Worm (Caenorhabditis elegans) whole organism, L1 larva: ENCODE measurements around the gene tac-1.

Experiments used
- blmp-1 ChIP-seq: fragments of 150-350 bp; optimal IDR thresholded peaks from 2 replicates; lab custom pipeline; 2014; ENCODE audit warnings: missing biosample characterization, missing genetic modification characterization
- irx-1 ChIP-seq: sonication (generic microtip); optimal IDR thresholded peaks from 2 replicates; lab custom pipeline; 2016; ENCODE audit warnings: missing genetic modification characterization, missing compliant biosample characterization
- lsy-2 ChIP-seq, 2 experiments: fragments of 150-350 bp; optimal IDR thresholded peaks; 2 replicates each; lab custom pipeline; 2014; ENCODE audit warnings: missing biosample characterization in 2 of 2, missing genetic modification characterization in 2 of 2
- tlp-1 ChIP-seq: fragments of 150-350 bp; optimal IDR thresholded peaks from 2 replicates; lab custom pipeline; 2014; ENCODE audit warnings: missing biosample characterization, missing genetic modification characterization
- unc-98 ChIP-seq: fragments of 200-800 bp; sonication (Bioruptor generic); IDR thresholded peaks from 2 replicates; pipeline ENCODE4 v1.3.6; 2022; ENCODE audit warnings: missing genetic modification characterization, missing compliant biosample characterization

- no peak for TF ChIP-seq lsy-2 (tag; optimal IDR thresholded peaks at IDR 0.05; lab: Kevin White, UChicago)
- no peak for TF ChIP-seq tlp-1 (tag; lab: Kevin White, UChicago)
- no peak for TF ChIP-seq unc-98 (GFP tag; lab: Robert Waterston, UW)
- no peak for TF ChIP-seq blmp-1 (tag; lab: Kevin White, UChicago)
- no peak for TF ChIP-seq irx-1 (tag; lab: Kevin White, UChicago)
These were observed 38.8 kb upstream of the tac-1 start for ce11 chrII:14792470-14792869.
